Fruit fly (Drosophila melanogaster): ENCODE results near the gene CG7564.

CG7564 gene

DNA sequence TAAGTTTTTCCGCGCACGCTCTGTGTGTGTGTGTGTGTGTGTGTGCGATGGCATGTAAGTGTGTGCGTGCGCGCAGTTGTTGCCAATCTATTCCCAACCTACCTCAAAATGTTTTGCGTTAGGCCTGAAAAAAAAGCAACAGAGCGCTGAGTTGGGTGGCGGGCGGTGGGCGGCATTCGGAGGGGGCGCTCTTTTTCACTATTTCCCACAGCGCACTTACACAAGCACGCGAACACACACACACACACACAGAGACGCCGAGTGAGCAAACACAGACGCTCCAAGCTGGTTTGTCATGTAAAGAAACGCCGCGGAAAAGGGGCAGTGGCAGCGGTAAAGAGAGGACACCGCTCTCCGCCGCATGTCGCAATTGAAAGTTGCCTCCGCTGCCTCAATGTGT, 58.0 kb downstream of the CG7564 start:
- TF ChIP-seq tj (GFP tag; optimal IDR thresholded peaks at IDR 0.05), result peak; percentile 21
- TF ChIP-seq pad (GFP tag; optimal IDR thresholded peaks at IDR 0.05), result no peak
- no peak for TF ChIP-seq toe (GFP tag; optimal IDR thresholded peaks at IDR 0.05)
- TF ChIP-seq Hr96 (GFP tag; optimal IDR thresholded peaks at IDR 0.05), result no peak
- TF ChIP-seq kay (GFP tag; ENCODE audit: borderline replicate concordance), result no peak
- peak; percentile 30 for TF ChIP-seq CG12768 (GFP tag; optimal IDR thresholded peaks at IDR 0.05)
- no peak for TF ChIP-seq ovo (GFP tag; optimal IDR thresholded peaks at IDR 0.05)
- no peak for TF ChIP-seq CG14711 (tag; optimal IDR thresholded peaks at IDR 0.05)
- peak; percentile 7 for TF ChIP-seq CG7045 (GFP tag; optimal IDR thresholded peaks at IDR 0.05)
- no peak for TF ChIP-seq Crg-1 (GFP tag; optimal IDR thresholded peaks at IDR 0.05)
- no peak for TF ChIP-seq CG7101 (tag; optimal IDR thresholded peaks at IDR 0.05)
- TF ChIP-seq cic (GFP tag; optimal IDR thresholded peaks at IDR 0.05), result peak; percentile 34
- no peak for TF ChIP-seq CG5204 (GFP tag; optimal IDR thresholded peaks at IDR 0.05)
- no peak for TF ChIP-seq bab1 (GFP tag; optimal IDR thresholded peaks at IDR 0.05)
- TF ChIP-seq Mnt (GFP tag; optimal IDR thresholded peaks at IDR 0.05), result no peak
- TF ChIP-seq CG33017 (tag; optimal IDR thresholded peaks at IDR 0.05), result no peak
- no peak for TF ChIP-seq CG11617 (GFP tag; optimal IDR thresholded peaks at IDR 0.05)
- TF ChIP-seq CG1620 (GFP tag; optimal IDR thresholded peaks at IDR 0.05), result no peak
- no peak for TF ChIP-seq Clk (GFP tag; optimal IDR thresholded peaks at IDR 0.05)
- no peak for TF ChIP-seq cnc (optimal IDR thresholded peaks at IDR 0.05)

- TF ChIP-seq CG12768 (GFP tag; optimal IDR thresholded peaks at IDR 0.05) (peak; percentile 56), kay (GFP tag; ENCODE audit: borderline replicate concordance) (peak; percentile 23), CG7101 (tag; optimal IDR thresholded peaks at IDR 0.05) (peak; percentile 3), Crg-1 (GFP tag; optimal IDR thresholded peaks at IDR 0.05) (no peak), tj (GFP tag; optimal IDR thresholded peaks at IDR 0.05) (peak; percentile 62), bab1 (GFP tag; optimal IDR thresholded peaks at IDR 0.05) (no peak), ovo (GFP tag; optimal IDR thresholded peaks at IDR 0.05) (peak; percentile 0), CG5204 (GFP tag; optimal IDR thresholded peaks at IDR 0.05) (no peak), pad (GFP tag; optimal IDR thresholded peaks at IDR 0.05) (peak; percentile 52), Mnt (GFP tag; optimal IDR thresholded peaks at IDR 0.05) (peak; percentile 35), cic (GFP tag; optimal IDR thresholded peaks at IDR 0.05) (peak; percentile 81)
Observed at dm6 chr3L:17573823-17574222, 59.7 kb downstream of the CG7564 start.

Measured in whole organism, adult.